Fruit fly (Drosophila melanogaster): ENCODE measurements around the gene CG3168.
A peak's percentile ranks its signal among the peaks of the same experiment; 100 is the strongest.

The CG3168 gene

dm6 chrX:6708580-6709199 lies 31.1 kb downstream of the CG3168 start:
- TF ChIP-seq Hmr (GFP tag; optimal IDR thresholded peaks at IDR 0.05) (no peak), BtbVII (GFP tag; optimal IDR thresholded peaks at IDR 0.05) (no peak), crol (GFP tag; IDR thresholded peaks at IDR 0.05) (peak; percentile 60), lab (GFP tag; optimal IDR thresholded peaks at IDR 0.05) (peak; percentile 32), zfh1 (GFP tag; IDR thresholded peaks at IDR 0.05) (no peak), CG10147 (GFP tag; optimal IDR thresholded peaks at IDR 0.05) (no peak), CG10543 (GFP tag; optimal IDR thresholded peaks at IDR 0.05) (peak; percentile 11), exex (tag; optimal IDR thresholded peaks at IDR 0.05) (peak; percentile 58), CG8290 (GFP tag; optimal IDR thresholded peaks at IDR 0.05) (no peak), CG8290 (tag; optimal IDR thresholded peaks at IDR 0.05) (no peak), Lhr (GFP tag; optimal IDR thresholded peaks at IDR 0.05) (no peak), chinmo (GFP tag; IDR thresholded peaks at IDR 0.05; ENCODE audit: partially characterized antibody) (no peak), CG13296 (GFP tag; optimal IDR thresholded peaks at IDR 0.05) (no peak), CG5180 (GFP tag; optimal IDR thresholded peaks at IDR 0.05) (peak; percentile 54), Side (GFP tag; optimal IDR thresholded peaks at IDR 0.05) (no peak), sqz (GFP tag; optimal IDR thresholded peaks at IDR 0.05) (peak; percentile 31), Deaf1 (tag; optimal IDR thresholded peaks at IDR 0.05) (peak; percentile 16), cg (GFP tag; optimal IDR thresholded peaks at IDR 0.05) (peak; percentile 81), CG18599 (GFP tag; optimal IDR thresholded peaks at IDR 0.05) (no peak), gce (GFP tag; IDR thresholded peaks at IDR 0.05) (no peak), caup (GFP tag; optimal IDR thresholded peaks at IDR 0.05; ENCODE audit: severe bottlenecking) (peak; percentile 23), Sin3A (optimal IDR thresholded peaks at IDR 0.05) (no peak), sug (tag; optimal IDR thresholded peaks at IDR 0.05) (peak; percentile 13), mirr (GFP tag; optimal IDR thresholded peaks at IDR 0.05) (peak; percentile 91), pb (GFP tag; optimal IDR thresholded peaks at IDR 0.05) (no peak), Rfx (GFP tag; IDR thresholded peaks at IDR 0.05) (peak; percentile 20; the same call in 1 of the 2 replicates), GATAe (GFP tag; conservative IDR thresholded peaks at IDR 0.05) (peak; percentile 23; the same call in 1 of the 2 replicates), B-H2 (GFP tag; optimal IDR thresholded peaks at IDR 0.05) (peak; percentile 24), Oaz (GFP tag; IDR thresholded peaks at IDR 0.05) (no peak), lola (GFP tag; optimal IDR thresholded peaks at IDR 0.05) (no peak), bbx (GFP tag; IDR thresholded peaks at IDR 0.05; ENCODE audit: partially characterized antibody) (no peak), Pdp1 (GFP tag; optimal IDR thresholded peaks at IDR 0.05) (peak in 1 of 2 experiments; percentile 15), sd (tag; optimal IDR thresholded peaks at IDR 0.05) (peak; percentile 20), CG3407 (GFP tag; optimal IDR thresholded peaks at IDR 0.05) (no peak), btn (GFP tag; optimal IDR thresholded peaks at IDR 0.05) (no peak), hbn (GFP tag; IDR thresholded peaks at IDR 0.05; ENCODE audit: partially characterized antibody) (no peak), CG7963 (GFP tag; IDR thresholded peaks at IDR 0.05; ENCODE audit: partially characterized antibody) (no peak), CG2712 (tag; optimal IDR thresholded peaks at IDR 0.05) (no peak), eve (GFP tag; optimal IDR thresholded peaks at IDR 0.05) (peak in 1 of 2 experiments; percentile 82), fd96Cb (tag; optimal IDR thresholded peaks at IDR 0.05) (no peak), HLH4C (GFP tag; IDR thresholded peaks at IDR 0.05; ENCODE audit: partially characterized antibody) (peak; percentile 45; the same call in 1 of the 3 replicates), Med (GFP tag) (peak; percentile 66), sens-2 (GFP tag; IDR thresholded peaks at IDR 0.05) (no peak), pfk (GFP tag; optimal IDR thresholded peaks at IDR 0.05) (no peak), tin (GFP tag; optimal IDR thresholded peaks at IDR 0.05) (no peak), CG12769 (tag; optimal IDR thresholded peaks at IDR 0.05) (peak; percentile 20), abd-A (tag; optimal IDR thresholded peaks at IDR 0.05) (peak; percentile 33), CG17802 (tag; optimal IDR thresholded peaks at IDR 0.05) (no peak)

Data from whole organism, embryonic.